Worm (Caenorhabditis elegans) whole organism, L4 larva: Measurements from ENCODE around the gene nlp-43.
A peak's percentile ranks its signal among the peaks of the same experiment; 100 is the strongest.
"Not testable (repeated sequence)": the region's sequence is repeated elsewhere in the genome, so short reads cannot be mapped to it uniquely, and the experiment has no call there.

Experiments used
- D1046.2 ChIP-seq: fragments of 200-800 bp; sonication (Bioruptor generic); IDR thresholded peaks from 2 replicates; pipeline ENCODE4 v1.3.6; 2022; ENCODE audit warnings: missing genetic modification characterization, missing compliant biosample characterization
- F10B5.3 ChIP-seq: sonication (generic microtip); optimal IDR thresholded peaks from 2 replicates; lab custom pipeline; 2016; ENCODE audit warnings: mild to moderate bottlenecking, missing genetic modification characterization, missing compliant biosample characterization
- F37D6.2 ChIP-seq: sonication (generic microtip); optimal IDR thresholded peaks from 2 replicates; lab custom pipeline; 2016; ENCODE audit warnings: mild to moderate bottlenecking, missing genetic modification characterization, missing compliant biosample characterization
- F44E2.7 ChIP-seq: fragments of 200-800 bp; sonication (Bioruptor generic); IDR thresholded peaks from 2 replicates; pipeline ENCODE4 v2.1.2; 2022; ENCODE audit warnings: missing genetic modification characterization, missing compliant biosample characterization
- T20F7.1 ChIP-seq: fragments of 200-800 bp; sonication (Bioruptor generic); optimal IDR thresholded peaks from 2 replicates; lab custom pipeline; 2018; ENCODE audit warnings: mild to moderate bottlenecking, missing genetic modification characterization, missing compliant biosample characterization
- Y5F2A.4 ChIP-seq: fragments of 200-800 bp; sonication (Bioruptor generic); optimal IDR thresholded peaks from 2 replicates; lab custom pipeline; 2018; ENCODE audit warnings: mild to moderate bottlenecking, missing genetic modification characterization, missing compliant biosample characterization
- ZK337.2 ChIP-seq: fragments of 200-800 bp; sonication (Bioruptor generic); IDR thresholded peaks from 2 replicates; pipeline ENCODE4 v1.3.6; 2022; ENCODE audit warnings: missing genetic modification reagents, missing genetic modification characterization, missing compliant biosample characterization
- ceh-20 ChIP-seq: fragments of 200-800 bp; sonication (Bioruptor generic); IDR thresholded peaks from 2 replicates; pipeline ENCODE4 v1.3.6; 2022; ENCODE audit warnings: missing genetic modification reagents, missing genetic modification characterization, missing compliant biosample characterization
- ceh-32 ChIP-seq: sonication (generic microtip); optimal IDR thresholded peaks from 2 replicates; lab custom pipeline; 2016; ENCODE audit warnings: mild to moderate bottlenecking, missing genetic modification characterization, missing compliant biosample characterization; ENCODE audit not compliant: poor library complexity
- ceh-44 ChIP-seq: fragments of 200-800 bp; sonication (Bioruptor generic); IDR thresholded peaks from 2 replicates; pipeline ENCODE4 v1.3.6; 2022; ENCODE audit warnings: missing genetic modification reagents, missing genetic modification characterization, missing compliant biosample characterization
- cey-2 ChIP-seq: sonication (generic microtip); optimal IDR thresholded peaks from 3 replicates; lab custom pipeline; 2017; ENCODE audit warnings: missing genetic modification characterization, mild to moderate bottlenecking, missing compliant biosample characterization, antibody characterized with exemption, borderline replicate concordance; ENCODE audit not compliant: insufficient read depth
- ctbp-1 ChIP-seq: fragments of 200-800 bp; sonication (Bioruptor generic); IDR thresholded peaks from 2 replicates; pipeline ENCODE4 v1.3.6; 2022; ENCODE audit warnings: missing genetic modification reagents, missing genetic modification characterization, missing compliant biosample characterization
- dmd-6 ChIP-seq: fragments of 200-800 bp; sonication (Bioruptor generic); IDR thresholded peaks from 2 replicates; pipeline ENCODE4 v1.3.6; 2022; ENCODE audit warnings: missing genetic modification reagents, missing genetic modification characterization, missing compliant biosample characterization
- dmd-8 ChIP-seq: fragments of 200-800 bp; sonication (Bioruptor generic); IDR thresholded peaks from 2 replicates; pipeline ENCODE4 v1.3.6; 2022; ENCODE audit warnings: missing genetic modification characterization, missing compliant biosample characterization
- gei-8 ChIP-seq: fragments of 200-800 bp; sonication (Bioruptor generic); optimal IDR thresholded peaks from 2 replicates; lab custom pipeline; 2018; ENCODE audit warnings: mild to moderate bottlenecking, missing genetic modification characterization, missing compliant biosample characterization
- hlh-11 ChIP-seq: fragments of 200-800 bp; sonication (Bioruptor generic); optimal IDR thresholded peaks from 2 replicates; lab custom pipeline; 2018; ENCODE audit warnings: mild to moderate bottlenecking, missing genetic modification characterization, missing compliant biosample characterization
- hlh-30 ChIP-seq: sonication (generic microtip); optimal IDR thresholded peaks from 2 replicates; lab custom pipeline; 2017; ENCODE audit warnings: antibody characterized with exemption, mild to moderate bottlenecking, missing genetic modification characterization, missing compliant biosample characterization; ENCODE audit not compliant: insufficient read depth
- hmg-1.1 ChIP-seq: fragments of 200-800 bp; sonication (Bioruptor generic); IDR thresholded peaks from 2 replicates; pipeline ENCODE4 v1.3.6; 2022; ENCODE audit warnings: missing genetic modification reagents, missing genetic modification characterization, missing compliant biosample characterization
- lin-13 ChIP-seq: fragments of 150-350 bp; optimal IDR thresholded peaks from 2 replicates; lab custom pipeline; 2014; ENCODE audit warnings: missing biosample characterization, missing genetic modification reagents, missing genetic modification characterization
- lir-3 ChIP-seq: sonication (generic microtip); optimal IDR thresholded peaks from 2 replicates; lab custom pipeline; 2016; ENCODE audit warnings: mild to moderate bottlenecking, missing genetic modification characterization, missing compliant biosample characterization
- mxl-3 ChIP-seq: fragments of 200-800 bp; sonication (Bioruptor generic); optimal IDR thresholded peaks from 2 replicates; lab custom pipeline; 2018; ENCODE audit warnings: mild to moderate bottlenecking, missing genetic modification characterization, missing compliant biosample characterization
- nhr-102 ChIP-seq: sonication (generic microtip); optimal IDR thresholded peaks from 2 replicates; lab custom pipeline; 2016; ENCODE audit warnings: mild to moderate bottlenecking, missing genetic modification characterization, moderate library complexity, missing compliant biosample characterization
- nhr-11 ChIP-seq: fragments of 150-350 bp; optimal IDR thresholded peaks from 2 replicates; lab custom pipeline; 2014; ENCODE audit warnings: missing biosample characterization, missing genetic modification characterization
- nhr-28 ChIP-seq: fragments of 150-350 bp; optimal IDR thresholded peaks from 2 replicates; lab custom pipeline; 2014; ENCODE audit warnings: missing biosample characterization, missing genetic modification characterization
- nhr-48 ChIP-seq: sonication (generic microtip); optimal IDR thresholded peaks from 2 replicates; lab custom pipeline; 2016; ENCODE audit warnings: mild to moderate bottlenecking, missing genetic modification characterization, missing compliant biosample characterization
- nhr-6 ChIP-seq: fragments of 150-350 bp; optimal IDR thresholded peaks from 2 replicates; lab custom pipeline; 2014; ENCODE audit warnings: missing biosample characterization, missing genetic modification characterization
- nhr-76 ChIP-seq: fragments of 150-350 bp; optimal IDR thresholded peaks from 2 replicates; lab custom pipeline; 2014; ENCODE audit warnings: missing biosample characterization, missing genetic modification characterization
- nhr-77 ChIP-seq: fragments of 150-350 bp; optimal IDR thresholded peaks from 2 replicates; lab custom pipeline; 2014; ENCODE audit warnings: missing biosample characterization, missing genetic modification characterization
- pqm-1 ChIP-seq: sonication (generic microtip); optimal IDR thresholded peaks from 2 replicates; lab custom pipeline; 2017; ENCODE audit warnings: missing biosample characterization, missing genetic modification characterization
- saeg-2 ChIP-seq: fragments of 200-800 bp; sonication (Bioruptor generic); IDR thresholded peaks from 2 replicates; pipeline ENCODE4 v1.3.6; 2022; ENCODE audit warnings: missing genetic modification reagents, missing genetic modification characterization, missing compliant biosample characterization
- set-16 ChIP-seq: fragments of 200-800 bp; sonication (Bioruptor generic); IDR thresholded peaks from 2 replicates; pipeline ENCODE4 v1.3.6; 2022; ENCODE audit warnings: missing genetic modification reagents, missing genetic modification characterization, missing compliant biosample characterization
- snpc-4 ChIP-seq: fragments of 150-350 bp; optimal IDR thresholded peaks from 2 replicates; lab custom pipeline; 2014; ENCODE audit warnings: missing biosample characterization, missing genetic modification characterization
- spr-3 ChIP-seq: fragments of 200-800 bp; sonication (Bioruptor generic); optimal IDR thresholded peaks from 2 replicates; lab custom pipeline; 2018; ENCODE audit warnings: mild to moderate bottlenecking, missing genetic modification characterization, missing compliant biosample characterization
- tag-97 ChIP-seq: fragments of 200-800 bp; sonication (Bioruptor generic); IDR thresholded peaks from 2 replicates; pipeline ENCODE4 v1.3.6; 2022; ENCODE audit warnings: missing genetic modification characterization, missing compliant biosample characterization
- tra-1 ChIP-seq: fragments of 200-800 bp; sonication (Bioruptor generic); IDR thresholded peaks from 2 replicates; pipeline ENCODE4 v1.3.6; 2022; ENCODE audit warnings: missing genetic modification reagents, missing genetic modification characterization, missing compliant biosample characterization
- unc-62 ChIP-seq, 3 experiments: fragments of 150-350 bp in 1 of 3; sonication (generic microtip); optimal IDR thresholded peaks in 2 of 3; peaks in 1 of 3; 1 replicate in 1 of 3; 2 replicates in 2 of 3; lab custom pipeline; 2014 to 2017; ENCODE audit warnings: missing biosample characterization in 3 of 3, missing genetic modification characterization in 3 of 3, missing genetic modification reagents in 3 of 3, missing genotype in 1 of 3
- zip-11 ChIP-seq: fragments of 200-800 bp; sonication (Bioruptor generic); IDR thresholded peaks from 2 replicates; pipeline ENCODE4 v1.3.6; 2022; ENCODE audit warnings: missing genetic modification characterization, missing compliant biosample characterization
- zip-2 ChIP-seq: fragments of 150-350 bp; optimal IDR thresholded peaks from 2 replicates; lab custom pipeline; 2014; ENCODE audit warnings: missing biosample characterization, missing genetic modification characterization
- ztf-11 ChIP-seq: fragments of 150-350 bp; optimal IDR thresholded peaks from 2 replicates; lab custom pipeline; 2014; ENCODE audit warnings: missing biosample characterization, missing genetic modification characterization

nlp-43 gene

DNA sequence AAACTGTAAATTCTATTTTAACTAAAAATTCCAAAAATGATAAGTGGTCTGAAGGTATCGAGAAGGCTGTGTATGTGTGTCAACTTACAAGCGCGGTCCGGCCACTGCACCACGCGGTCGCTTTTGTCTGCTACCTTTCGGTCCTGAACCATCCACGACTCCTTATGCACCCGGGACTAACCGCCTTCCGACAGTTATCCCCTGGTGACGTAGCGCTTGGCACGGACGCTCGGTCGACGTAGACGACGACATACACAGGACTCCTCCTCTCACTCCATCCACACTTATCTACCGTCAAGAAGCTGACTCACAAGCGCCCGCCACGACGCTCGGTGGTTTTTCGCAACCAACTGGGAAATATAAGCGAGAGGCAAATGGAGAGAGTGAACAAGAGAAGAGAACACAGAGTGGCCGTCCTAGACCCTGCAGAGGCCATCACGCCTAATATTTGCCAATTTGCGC lies 10.8 kb upstream of the nlp-43 start (continued):
- TF ChIP-seq Y5F2A.4 = peak; percentile 70
- 0 out of 2 replicates have a peak, but pooled peaks have one; percentile 52 for TF ChIP-seq D1046.2 (GFP tag; lab: Robert Waterston, UW)
- peak; percentile 84 for TF ChIP-seq F37D6.2 (tag; lab: Kevin White, UChicago)
- peak; percentile 24 for TF ChIP-seq zip-2 (tag; lab: Kevin White, UChicago)
- peak; percentile 31 for TF ChIP-seq nhr-28 (tag; lab: Kevin White, UChicago)
- peak; percentile 65; the same call in 1 of the 2 replicates for TF ChIP-seq dmd-8 (GFP tag; lab: Robert Waterston, UW)
- TF ChIP-seq unc-62 (GFP tag; optimal IDR thresholded peaks at IDR 0.05 in 1 of 2; lab: Kevin White, UChicago) = peak in 1 of 2 experiments; percentile 76
- TF ChIP-seq unc-62 (tag; optimal IDR thresholded peaks at IDR 0.05; lab: Kevin White, UChicago) = not testable (repeated sequence)
- peak; percentile 63; the same call in 1 of the 2 replicates for TF ChIP-seq saeg-2
- peak; percentile 58; the same call in 1 of the 2 replicates for TF ChIP-seq ZK337.2 (GFP tag; lab: Robert Waterston, UW)
- peak; percentile 65 for TF ChIP-seq hlh-30 (tag; lab: Kevin White, UChicago)
- peak; percentile 67 for TF ChIP-seq T20F7.1 (GFP tag; lab: Kevin White, UChicago)
- TF ChIP-seq hlh-11 (tag; lab: Kevin White, UChicago) = peak; percentile 76
- peak; percentile 47 for TF ChIP-seq ceh-32
- TF ChIP-seq tag-97 (GFP tag; lab: Robert Waterston, UW) = peak; percentile 77; the same call in 1 of the 2 replicates
- 0 out of 2 replicates have a peak, but pooled peaks have one; percentile 60 for TF ChIP-seq zip-11
- peak; percentile 70 for TF ChIP-seq F10B5.3 (tag; lab: Kevin White, UChicago)
- peak; percentile 86 for TF ChIP-seq tra-1 (GFP tag; lab: Robert Waterston, UW)
- TF ChIP-seq lin-13 (GFP tag; lab: Kevin White, UChicago) = peak; percentile 63
- peak; percentile 50 for TF ChIP-seq nhr-11 (tag; lab: Kevin White, UChicago)
- TF ChIP-seq nhr-77 (tag; lab: Kevin White, UChicago) = peak; percentile 8
- peak; percentile 86 for TF ChIP-seq ceh-20 (GFP tag; lab: Robert Waterston, UW)
- peak; percentile 97 for TF ChIP-seq hmg-1.1 (GFP tag; lab: Robert Waterston, UW)
- TF ChIP-seq nhr-48 (tag; lab: Kevin White, UChicago) = peak; percentile 63
- peak; percentile 88 for TF ChIP-seq set-16 (GFP tag; lab: Robert Waterston, UW)
- peak; percentile 73 for TF ChIP-seq lir-3 (tag; lab: Kevin White, UChicago)
- TF ChIP-seq gei-8 = peak; percentile 75
- peak; percentile 91 for TF ChIP-seq mxl-3
- peak; percentile 90 for TF ChIP-seq ctbp-1 (GFP tag; lab: Robert Waterston, UW)
- TF ChIP-seq ceh-44 = peak; percentile 68; the same call in 1 of the 2 replicates

DNA sequence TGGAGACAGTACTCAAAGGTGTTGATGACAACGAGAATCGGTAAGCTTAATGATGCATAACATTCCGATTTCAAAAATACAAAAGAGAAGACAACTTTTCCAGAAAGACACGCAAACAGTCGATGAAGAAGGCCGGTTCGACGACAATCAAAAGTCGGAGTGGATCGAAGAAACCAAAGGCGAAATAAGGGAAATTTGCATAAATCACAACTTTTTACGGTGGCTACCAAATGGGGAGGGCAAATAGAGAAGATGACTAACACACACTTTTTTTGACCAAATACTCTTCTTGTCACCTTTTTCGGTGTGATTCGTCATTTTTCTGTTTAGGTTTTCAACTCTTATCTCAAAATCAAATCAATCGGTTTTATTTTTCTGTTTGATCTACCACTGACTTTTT lies 6.1 kb upstream of the nlp-43 start, which contains the start of gene C45G9.6:
C45G9.6 (plus strand) TSS at position 301 of the 400 bp plus-strand sequence.
- TF ChIP-seq T20F7.1 (GFP tag; lab: Kevin White, UChicago) (no peak), nhr-102 (tag; lab: Kevin White, UChicago) (no peak), spr-3 (GFP tag; lab: Kevin White, UChicago) (no peak), snpc-4 (tag; lab: Kevin White, UChicago) (no peak), nhr-6 (no peak), F44E2.7 (no peak), pqm-1 (no peak), nhr-76 (tag; lab: Kevin White, UChicago) (no peak), ceh-44 (no peak), zip-11 (no peak), dmd-6 (GFP tag; lab: Robert Waterston, UW) (no peak), cey-2 (tag; lab: Kevin White, UChicago) (no peak), ztf-11 (tag; lab: Kevin White, UChicago) (no peak)
- TF ChIP-seq, all 104 proteins: peak for 0
